Fruit fly (Drosophila melanogaster): Measurements from ENCODE around the gene CG14107.
A peak's percentile ranks its signal among the peaks of the same experiment; 100 is the strongest.

Gene CG14107

dm6 chr3L:13412200-13412885 is 31.2 kb upstream of the CG14107 start, which contains the start of the genes CG10222 and flr (continued):
- TF ChIP-seq CG12236 (GFP tag; optimal IDR thresholded peaks at IDR 0.05) (no peak), al (GFP tag; IDR thresholded peaks at IDR 0.05) (no peak), B-H1 (GFP tag; IDR thresholded peaks at IDR 0.05) (no peak), Chrac-16 (GFP tag; optimal IDR thresholded peaks at IDR 0.05) (no peak), dimm (GFP tag; IDR thresholded peaks at IDR 0.05) (no peak), pnt (GFP tag; optimal IDR thresholded peaks at IDR 0.05) (no peak), CG15269 (tag; optimal IDR thresholded peaks at IDR 0.05) (peak; percentile 5), CG2129 (GFP tag; IDR thresholded peaks at IDR 0.05; ENCODE audit: partially characterized antibody) (peak; percentile 46; the same call in 1 of the 2 replicates), Nf-YC (tag; optimal IDR thresholded peaks at IDR 0.05) (peak; percentile 35), gcm2 (GFP tag; optimal IDR thresholded peaks at IDR 0.05) (no peak), otp (GFP tag; IDR thresholded peaks at IDR 0.05) (no peak), CG15073 (GFP tag; optimal IDR thresholded peaks at IDR 0.05) (no peak), CG32772 (GFP tag; IDR thresholded peaks at IDR 0.05) (no peak), CG10543 (GFP tag; optimal IDR thresholded peaks at IDR 0.05) (peak; percentile 30), Ets65A (GFP tag) (no peak), ap (GFP tag; IDR thresholded peaks at IDR 0.05) (no peak), bbx (GFP tag; IDR thresholded peaks at IDR 0.05; ENCODE audit: partially characterized antibody) (peak; percentile 67), mam (GFP tag; optimal IDR thresholded peaks at IDR 0.05) (no peak), CG43689 (GFP tag; IDR thresholded peaks at IDR 0.05) (no peak), CG12391 (tag; optimal IDR thresholded peaks at IDR 0.05) (peak; percentile 42), so (GFP tag; IDR thresholded peaks at IDR 0.05) (no peak), CG3281 (GFP tag; optimal IDR thresholded peaks at IDR 0.05) (peak; percentile 15), Mes4 (GFP tag; optimal IDR thresholded peaks at IDR 0.05) (no peak), CG12219 (GFP tag; optimal IDR thresholded peaks at IDR 0.05) (no peak), cwo (GFP tag; optimal IDR thresholded peaks at IDR 0.05) (no peak), CG6791 (GFP tag; IDR thresholded peaks at IDR 0.05; ENCODE audit: partially characterized antibody) (peak; percentile 75; the same call in 2 of the 3 replicates), CG30020 (tag; optimal IDR thresholded peaks at IDR 0.05) (no peak), Spps (tag; optimal IDR thresholded peaks at IDR 0.05) (no peak), H2.0 (GFP tag; IDR thresholded peaks at IDR 0.05) (no peak), CG3726 (GFP tag; IDR thresholded peaks at IDR 0.05) (no peak), Xrp1 (GFP tag; IDR thresholded peaks at IDR 0.05) (no peak), Usf (GFP tag; optimal IDR thresholded peaks at IDR 0.05) (no peak), hbn (GFP tag; IDR thresholded peaks at IDR 0.05; ENCODE audit: partially characterized antibody) (peak; percentile 66; the same call in 1 of the 2 replicates), kay (GFP tag; optimal IDR thresholded peaks at IDR 0.05) (peak; percentile 24), nerfin-1 (tag; optimal IDR thresholded peaks at IDR 0.05) (no peak), ab (GFP tag; optimal IDR thresholded peaks at IDR 0.05) (no peak), CG14441 (GFP tag; IDR thresholded peaks at IDR 0.05) (no peak), CG2889 (GFP tag; IDR thresholded peaks at IDR 0.05) (no peak), lola (GFP tag; optimal IDR thresholded peaks at IDR 0.05) (no peak), crc (GFP tag; optimal IDR thresholded peaks at IDR 0.05) (no peak), Blimp-1 (GFP tag; optimal IDR thresholded peaks at IDR 0.05) (no peak), CG2199 (GFP tag; IDR thresholded peaks at IDR 0.05) (no peak), bigmax (GFP tag; optimal IDR thresholded peaks at IDR 0.05) (no peak), Med (GFP tag) (no peak), CG7357 (GFP tag; IDR thresholded peaks at IDR 0.05) (no peak), scrt (GFP tag; optimal IDR thresholded peaks at IDR 0.05) (no peak), aop (GFP tag; IDR thresholded peaks at IDR 0.05) (no peak), CG17829 (tag; optimal IDR thresholded peaks at IDR 0.05) (peak; percentile 40), tgo (GFP tag; IDR thresholded peaks at IDR 0.05) (no peak), CG4404 (GFP tag; IDR thresholded peaks at IDR 0.05) (no peak), tap (tag; optimal IDR thresholded peaks at IDR 0.05) (no peak)

Measured in whole organism, embryonic.